Worm (Caenorhabditis elegans) whole organism, dauer: ENCODE results near the gene F26A1.8.

ENCODE experiments used
- unc-62 ChIP-seq: sonication (generic microtip); optimal IDR thresholded peaks from 2 replicates; lab custom pipeline; 2017; ENCODE audit warnings: missing biosample characterization, missing genetic modification reagents, missing genetic modification characterization

The F26A1.8 gene

DNA sequence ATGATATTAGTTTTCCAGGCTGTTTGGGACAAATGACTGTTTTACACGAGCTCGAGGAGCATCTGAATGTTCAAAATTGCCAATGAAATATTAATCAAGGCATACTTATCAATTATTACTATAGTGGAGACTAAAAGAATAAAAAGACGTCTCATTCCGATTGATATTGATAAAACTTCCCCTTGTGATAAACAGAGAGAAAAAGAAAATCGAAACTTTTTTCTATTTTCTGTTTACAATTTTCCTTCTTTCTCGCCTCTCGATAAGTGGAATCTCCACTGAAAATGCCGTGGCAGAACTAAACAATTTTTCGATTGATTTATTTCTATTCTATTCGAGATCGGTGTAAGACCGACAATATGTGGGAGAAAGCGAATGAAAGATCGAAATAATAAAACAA is 42.2 kb downstream of the F26A1.8 start, which contains the start of gene B0393.9:
TSS of gene B0393.9 (minus strand) at position 303 of the 400 bp plus-strand sequence.
- no peak for TF ChIP-seq unc-62 (GFP tag; lab: Kevin White, UChicago)

DNA sequence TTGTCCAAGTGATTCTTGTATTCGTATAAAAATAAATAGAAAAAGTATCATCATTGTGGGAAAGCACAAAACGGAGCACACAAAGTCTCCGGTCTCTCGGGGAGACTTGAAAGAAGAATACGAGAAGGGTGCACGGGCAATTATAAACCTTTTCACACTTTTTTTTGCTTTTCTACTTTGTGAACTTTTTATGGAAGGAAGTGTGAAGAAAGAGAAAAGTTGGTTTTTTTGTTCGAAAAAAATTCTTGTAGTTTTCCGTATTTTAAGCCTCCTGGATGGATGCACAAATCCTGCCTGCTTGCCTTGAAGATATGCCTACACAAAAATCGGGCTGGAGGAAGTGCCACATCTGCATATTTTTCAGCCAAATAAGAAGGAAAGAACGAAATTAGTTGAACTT is 44.0 kb downstream of the F26A1.8 start, which contains the start of gene B0393.7:
TSS of gene B0393.7 (minus strand) at position 101 of the 400 bp plus-strand sequence.
- no peak for TF ChIP-seq unc-62 (GFP tag; lab: Kevin White, UChicago)
